Worm (Caenorhabditis elegans) whole organism, L1 larva: ENCODE data around the gene ZC504.1.

Experiments used
- C16A3.4 ChIP-seq: fragments of 150-350 bp; optimal IDR thresholded peaks from 2 replicates; lab custom pipeline; 2014; ENCODE audit warnings: missing biosample characterization, missing genetic modification characterization
- fkh-4 ChIP-seq: sonication (generic microtip); optimal IDR thresholded peaks from 2 replicates; lab custom pipeline; 2016; ENCODE audit warnings: missing compliant biosample characterization, missing genetic modification characterization, borderline replicate concordance
- lin-39 ChIP-seq: fragments of 150-350 bp; optimal IDR thresholded peaks from 2 replicates; lab custom pipeline; 2014; ENCODE audit warnings: missing biosample characterization, missing genetic modification reagents, missing genetic modification characterization
- nhr-237 ChIP-seq: fragments of 150-350 bp; optimal IDR thresholded peaks from 2 replicates; lab custom pipeline; 2014; ENCODE audit warnings: missing biosample characterization, missing genetic modification characterization
- nhr-84 ChIP-seq: sonication (generic microtip); optimal IDR thresholded peaks from 2 replicates; lab custom pipeline; 2017; ENCODE audit warnings: missing biosample characterization, missing genetic modification characterization
- skn-1 ChIP-seq: fragments of 150-350 bp; optimal IDR thresholded peaks from 2 replicates; lab custom pipeline; 2014; ENCODE audit warnings: missing biosample characterization, missing genetic modification characterization
- sox-4 ChIP-seq: sonication (generic microtip); optimal IDR thresholded peaks from 2 replicates; lab custom pipeline; 2016; ENCODE audit warnings: missing genetic modification characterization, missing compliant biosample characterization
- tlp-1 ChIP-seq: fragments of 150-350 bp; optimal IDR thresholded peaks from 2 replicates; lab custom pipeline; 2014; ENCODE audit warnings: missing biosample characterization, missing genetic modification characterization
- unc-62 ChIP-seq: fragments of 150-350 bp; optimal IDR thresholded peaks from 2 replicates; lab custom pipeline; 2014; ENCODE audit warnings: missing biosample characterization, missing genetic modification reagents, missing genetic modification characterization
- unc-98 ChIP-seq: fragments of 200-800 bp; sonication (Bioruptor generic); IDR thresholded peaks from 2 replicates; pipeline ENCODE4 v1.3.6; 2022; ENCODE audit warnings: missing genetic modification characterization, missing compliant biosample characterization

The ZC504.1 gene

DNA sequence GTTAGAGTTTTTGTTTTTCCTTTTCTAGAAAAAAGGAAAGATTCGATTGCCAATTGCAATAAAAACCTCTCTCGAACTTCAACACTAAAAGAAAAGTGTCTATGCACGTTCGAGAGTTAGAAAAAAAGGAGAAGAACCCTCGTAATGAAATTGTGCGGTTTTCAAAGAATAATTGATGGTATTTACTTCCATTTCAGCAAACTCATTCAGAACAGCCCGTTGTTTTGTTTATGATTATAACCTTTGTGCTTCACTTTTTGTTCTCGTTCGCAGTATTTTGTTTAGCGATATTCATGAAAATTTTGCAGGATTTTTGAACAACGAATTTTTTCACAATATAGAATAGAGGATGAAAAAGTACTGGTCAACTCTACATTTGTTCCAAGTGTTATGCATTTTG is 47.0 kb downstream of the ZC504.1 start, which contains the start of gene lgc-41:
TSS of gene lgc-41 (plus strand) at position 301 of the 400 bp plus-strand sequence.
- no peak for TF ChIP-seq nhr-237 (tag; lab: Kevin White, UChicago)
- no peak for TF ChIP-seq skn-1
- no peak for TF ChIP-seq sox-4 (tag; lab: Kevin White, UChicago)
- TF ChIP-seq lin-39 (tag; lab: Kevin White, UChicago): no peak
- TF ChIP-seq unc-98 (GFP tag; lab: Robert Waterston, UW): no peak
- no peak for TF ChIP-seq nhr-84 (tag; lab: Kevin White, UChicago)
- no peak for TF ChIP-seq fkh-4
- no peak for TF ChIP-seq unc-62 (GFP tag; lab: Kevin White, UChicago)
- no peak for TF ChIP-seq C16A3.4 (tag; lab: Kevin White, UChicago)
- no peak for TF ChIP-seq tlp-1 (tag; lab: Kevin White, UChicago)
